Worm (Caenorhabditis elegans) whole organism, dauer: ENCODE results near the gene H32C10.1.

Experiments
- unc-62 ChIP-seq: sonication (generic microtip); optimal IDR thresholded peaks from 2 replicates; lab custom pipeline; 2017; ENCODE audit warnings: missing biosample characterization, missing genetic modification reagents, missing genetic modification characterization

The H32C10.1 gene

DNA sequence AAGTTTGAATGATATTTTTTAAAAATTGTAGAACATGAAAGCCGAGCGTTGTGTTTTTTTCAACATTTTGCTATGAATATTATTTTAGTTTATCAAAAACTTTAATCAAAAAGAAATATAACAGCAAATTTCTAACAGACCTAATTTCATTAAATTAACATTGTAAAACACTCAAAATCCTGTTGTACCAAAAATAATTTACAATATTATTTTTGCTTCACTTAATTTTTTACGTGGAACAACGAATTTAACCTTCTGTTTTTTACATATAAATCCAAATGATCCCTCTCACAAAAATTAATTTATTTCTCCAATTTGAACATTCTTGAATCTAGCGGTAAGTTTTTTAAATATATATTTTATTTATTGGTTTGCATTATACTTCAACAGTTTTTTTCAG is at the start of gene H32C10.1:
H32C10.1 (plus strand) TSS at position 301 of the 400 bp plus-strand sequence.
- no peak for TF ChIP-seq unc-62

DNA sequence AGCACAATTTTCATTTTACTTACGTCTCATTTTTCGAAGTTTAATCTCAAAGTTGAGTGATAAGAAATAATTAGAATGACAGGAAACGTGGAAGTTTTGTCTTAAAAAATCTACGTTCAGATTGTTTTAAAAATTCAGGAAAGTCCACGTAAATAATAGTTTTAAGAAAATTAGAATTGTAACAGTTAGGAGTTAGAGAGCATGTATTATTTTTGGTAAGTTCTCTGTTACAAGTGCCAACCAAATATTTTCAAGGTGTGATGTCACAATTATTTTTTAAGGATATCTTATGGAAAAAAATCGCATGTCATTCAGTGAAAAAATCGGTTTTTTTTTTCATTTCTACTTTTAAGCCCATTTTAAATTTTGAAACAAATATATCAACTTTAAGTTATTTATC is 49.6 kb upstream of the H32C10.1 start, which contains the start of gene H04M03.11:
H04M03.11 (minus strand) TSS at position 101 of the 400 bp plus-strand sequence.
- TF ChIP-seq unc-62 = no peak

- no peak for TF ChIP-seq unc-62
These were observed 48.8 kb upstream of the H32C10.1 start, which contains the start of gene glf-1 for ce11 chrIV:5885180-5885887. glf-1 (plus strand) TSS chrIV:5885835.

DNA sequence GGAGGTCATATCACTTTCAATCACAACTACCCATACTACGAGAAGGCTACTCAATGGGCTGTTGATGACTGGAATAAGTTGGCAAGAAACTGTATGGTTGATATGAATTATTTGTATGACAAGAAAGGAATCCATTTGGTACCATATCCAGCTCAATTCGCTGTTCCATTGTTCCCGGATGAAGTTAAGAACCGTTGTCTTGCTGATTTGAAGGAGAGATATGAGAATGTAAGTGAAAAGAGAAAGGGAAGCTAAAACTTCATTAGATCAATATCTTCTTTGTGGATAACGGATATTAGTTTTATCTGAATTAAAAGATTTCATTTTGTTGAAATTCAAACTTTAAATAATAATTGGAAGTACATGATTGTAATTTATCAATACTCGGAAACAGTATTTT is 47.5 kb upstream of the H32C10.1 start:
- no peak for TF ChIP-seq unc-62

ce11 chrIV:5891265-5891664 is 42.9 kb upstream of the H32C10.1 start, which contains the start of gene H04M03.3:
H04M03.3 (plus strand) TSS chrIV:5891565.
- TF ChIP-seq unc-62 = no peak

ce11 chrIV:5895190-5895589 is 39.0 kb upstream of the H32C10.1 start, which contains the start of gene nspb-6:
nspb-6 (plus strand) TSS chrIV:5895490.
- TF ChIP-seq unc-62 = no peak

DNA sequence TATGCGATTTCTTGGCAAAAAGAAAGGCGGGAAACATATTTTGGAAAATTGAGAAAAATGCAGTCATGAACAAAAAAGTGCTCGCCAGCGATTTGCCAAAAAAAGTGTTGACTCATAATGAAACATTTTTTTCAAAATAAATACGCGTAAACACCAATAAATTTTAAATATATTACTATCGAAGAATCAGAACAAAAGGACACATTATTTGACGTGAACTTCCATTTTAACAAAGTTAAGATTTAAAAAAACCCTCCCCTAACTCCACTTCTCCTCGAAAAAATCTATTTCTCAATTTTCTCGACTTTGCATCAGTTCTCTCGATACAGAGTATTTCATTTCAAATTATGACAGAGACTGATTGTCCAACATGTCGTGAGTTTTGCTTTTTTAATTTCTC is 37.8 kb upstream of the H32C10.1 start, which contains the start of gene pck-3:
pck-3 (plus strand) TSS at position 301 of the 400 bp plus-strand sequence.
- TF ChIP-seq unc-62 = no peak

DNA sequence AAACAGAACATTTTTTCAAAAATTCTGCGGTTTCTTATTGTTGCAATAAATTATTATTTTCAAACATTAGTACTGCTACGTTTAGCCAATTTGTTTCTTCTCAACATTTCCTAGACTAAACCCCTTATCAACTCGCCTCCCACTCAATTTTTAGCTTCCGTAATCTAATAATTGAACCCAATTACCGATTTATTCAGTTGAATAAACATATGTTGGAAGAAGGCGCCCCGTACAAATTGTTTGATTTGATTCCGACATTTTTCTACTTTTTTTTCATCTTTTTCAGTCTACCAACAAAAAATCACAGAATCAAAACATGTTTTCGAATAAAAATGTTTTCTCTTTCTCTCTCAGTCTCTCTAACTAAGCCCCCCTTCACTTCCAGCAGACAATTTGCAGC is 31.4 kb upstream of the H32C10.1 start:
- no peak for TF ChIP-seq unc-62

ce11 chrIV:5903305-5903778 is 30.8 kb upstream of the H32C10.1 start, which contains the start of gene H04M03.12:
H04M03.12 (minus strand) TSS chrIV:5903355.
- TF ChIP-seq unc-62 = no peak

DNA sequence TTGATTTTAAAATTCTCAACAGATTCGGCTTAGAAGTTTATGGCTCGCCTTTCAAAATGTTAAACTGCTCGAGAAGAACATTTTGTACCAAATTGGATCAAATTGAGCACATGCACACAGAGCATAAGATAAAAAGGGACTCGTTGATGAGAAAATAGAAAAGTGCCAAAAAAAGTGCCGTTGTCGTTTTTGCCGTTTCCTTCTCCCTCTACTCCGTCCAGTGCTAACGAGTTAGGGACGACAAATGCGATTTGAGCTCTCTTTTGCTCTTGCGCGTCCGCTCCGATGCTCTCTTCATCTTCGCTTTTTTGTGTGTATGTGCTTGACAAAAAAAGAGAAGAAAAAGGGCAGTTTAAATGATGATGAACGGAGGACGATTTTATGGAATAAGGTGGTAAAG is 19.0 kb upstream of the H32C10.1 start:
- TF ChIP-seq unc-62 = no peak

DNA sequence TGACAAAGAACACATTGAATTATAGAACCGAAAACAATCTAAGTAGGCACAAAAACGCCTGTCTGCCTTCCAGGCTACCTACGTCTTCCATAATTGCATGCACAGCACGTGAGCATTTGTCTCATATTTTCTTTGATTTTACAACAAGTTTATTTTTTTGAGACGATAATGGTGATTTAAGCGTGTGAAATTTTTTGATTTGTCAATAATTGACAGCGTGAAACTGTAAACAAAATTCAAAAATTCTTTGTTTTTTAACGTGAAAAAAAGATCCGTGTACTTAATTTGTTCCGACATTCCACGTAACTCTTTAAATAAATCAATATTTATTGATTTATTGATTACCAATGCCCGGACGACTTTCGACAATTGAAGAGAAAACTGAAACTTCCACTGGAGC is 17.1 kb upstream of the H32C10.1 start, which contains the start of gene dhhc-13:
dhhc-13 (plus strand) TSS at position 301 of the 400 bp plus-strand sequence.
- TF ChIP-seq unc-62 = no peak

- no peak for TF ChIP-seq unc-62
These were observed 11.0 kb upstream of the H32C10.1 start for ce11 chrIV:5923112-5923511.

DNA sequence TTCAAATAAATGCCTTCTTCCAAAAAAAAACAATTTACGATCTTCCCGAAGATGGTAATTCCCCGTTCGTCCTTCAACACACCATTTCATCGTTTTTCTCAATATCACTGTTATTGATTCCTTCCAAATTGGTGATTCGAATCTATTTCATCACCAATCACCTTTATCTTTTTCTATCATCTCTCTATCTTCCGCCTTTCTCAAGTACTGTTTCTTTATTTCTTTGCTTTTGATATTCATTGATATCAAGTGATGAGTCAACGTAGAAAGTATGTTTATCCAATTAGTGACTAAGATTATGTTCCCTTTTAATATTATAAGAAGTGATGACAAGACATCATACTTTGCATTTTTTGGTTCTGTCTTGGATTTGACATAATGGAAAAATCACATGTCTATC is 9.9 kb upstream of the H32C10.1 start:
- TF ChIP-seq unc-62 = no peak

DNA sequence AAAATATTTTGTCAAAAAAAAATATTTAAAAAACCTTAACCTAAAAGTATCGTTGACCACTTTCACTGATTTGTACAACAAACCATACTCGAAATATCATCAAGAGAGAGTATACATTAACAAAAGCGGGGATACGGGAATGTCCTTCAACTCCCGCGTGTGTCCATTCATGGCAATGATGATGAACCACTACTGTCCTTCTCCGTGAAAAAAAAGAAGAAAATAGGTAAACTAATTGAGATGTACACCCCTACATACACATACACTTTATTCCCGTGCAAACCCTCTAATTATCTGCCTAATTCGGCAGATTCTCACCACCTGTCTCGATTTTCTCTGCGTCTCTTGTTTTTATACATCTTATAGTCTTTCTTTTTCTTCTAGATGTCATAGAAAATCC is 7.5 kb upstream of the H32C10.1 start:
- TF ChIP-seq unc-62 = no peak

DNA sequence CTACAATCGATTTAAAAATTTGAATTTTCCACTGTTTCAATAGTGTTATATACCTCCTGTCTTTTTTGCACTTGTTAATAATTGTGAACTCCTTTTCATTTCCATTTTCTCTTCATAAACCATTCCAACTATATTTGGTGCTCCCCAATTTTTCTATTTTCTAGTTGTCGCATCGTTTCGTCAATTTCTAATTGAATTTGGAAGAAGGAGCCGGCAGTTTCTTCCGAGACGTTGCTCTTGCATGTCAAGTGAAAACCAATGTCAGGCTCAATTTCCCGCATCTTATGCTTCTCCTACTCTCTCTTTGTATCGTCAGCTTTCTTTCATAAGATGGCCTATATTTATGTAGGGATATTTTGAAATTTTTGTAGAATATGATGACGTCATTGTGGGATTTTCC is 6.3 kb upstream of the H32C10.1 start:
- no peak for TF ChIP-seq unc-62

ce11 chrIV:5928957-5929356 is 5.2 kb upstream of the H32C10.1 start:
- TF ChIP-seq unc-62 = no peak

DNA sequence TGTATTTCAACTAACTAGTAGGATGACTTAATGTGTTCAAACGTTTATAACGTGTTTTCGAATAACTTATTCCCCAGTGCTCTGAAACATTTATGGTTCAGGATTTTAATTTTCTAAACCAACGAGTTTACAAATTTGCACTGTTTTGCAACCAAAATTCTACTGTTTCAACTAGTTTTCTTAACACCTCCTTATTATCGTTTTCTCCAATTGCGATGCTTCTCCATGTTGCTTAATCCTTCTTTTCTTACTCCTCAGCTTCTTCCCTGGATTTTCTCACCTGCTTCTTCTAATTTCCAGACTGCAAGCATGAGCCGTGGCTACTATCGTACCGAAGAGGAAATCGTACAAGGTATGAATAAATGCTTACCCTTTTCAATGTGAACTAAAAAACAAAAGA is 3.8 kb upstream of the H32C10.1 start, which contains the start of gene lin-33:
lin-33 (plus strand) TSS at position 301 of the 400 bp plus-strand sequence.
- TF ChIP-seq unc-62 = no peak

DNA sequence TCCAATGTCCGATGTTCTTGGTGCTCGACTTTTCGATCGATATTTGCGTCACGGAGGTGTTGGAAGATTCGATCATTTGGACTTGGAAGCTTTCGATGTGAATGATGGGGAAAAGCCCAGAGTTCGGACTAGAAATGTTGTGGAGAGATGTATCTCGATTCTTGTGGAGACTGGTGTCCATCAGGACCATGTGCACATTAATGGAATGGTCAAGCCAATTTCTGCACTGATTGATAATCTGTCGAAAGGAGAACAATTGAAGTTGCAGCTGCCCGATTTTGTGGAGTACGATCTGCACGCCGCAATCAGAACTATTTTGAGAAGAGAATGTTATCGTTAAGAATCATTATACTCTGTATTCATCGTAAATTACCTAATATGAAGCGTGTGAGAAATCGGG is 3.0 kb downstream of the H32C10.1 start:
- TF ChIP-seq unc-62 = no peak
